Worm (Caenorhabditis elegans) whole organism, early embryonic: ENCODE results near the gene agmo-1.

Source experiments
- B0310.2 ChIP-seq: sonication (generic microtip); optimal IDR thresholded peaks from 2 replicates; lab custom pipeline; 2016; ENCODE audit warnings: mild to moderate bottlenecking, missing genetic modification characterization, missing compliant biosample characterization
- F13C5.2 ChIP-seq: sonication (generic microtip); optimal IDR thresholded peaks from 2 replicates; lab custom pipeline; 2017; ENCODE audit warnings: mild to moderate bottlenecking, missing genetic modification characterization, inconsistent platforms, missing compliant biosample characterization
- aly-1 ChIP-seq: sonication (generic microtip); optimal IDR thresholded peaks from 2 replicates; lab custom pipeline; 2016; ENCODE audit warnings: missing genetic modification characterization, missing compliant biosample characterization
- ama-1 ChIP-seq: fragments of 150-350 bp; optimal IDR thresholded peaks from 2 replicates; lab custom pipeline; 2014
- ceh-13 ChIP-seq: fragments of 200-800 bp; sonication (Bioruptor generic); optimal IDR thresholded peaks from 2 replicates; lab custom pipeline; 2018; ENCODE audit warnings: mild to moderate bottlenecking, missing genetic modification characterization, missing compliant biosample characterization
- ceh-36 ChIP-seq: sonication (generic microtip); optimal IDR thresholded peaks from 2 replicates; lab custom pipeline; 2016; ENCODE audit warnings: missing genetic modification characterization, inconsistent platforms, missing compliant biosample characterization
- ets-7 ChIP-seq: sonication (generic microtip); optimal IDR thresholded peaks from 2 replicates; lab custom pipeline; 2016; ENCODE audit warnings: missing genotype, missing genetic modification characterization, missing compliant biosample characterization
- flt-1 ChIP-seq: fragments of 200-800 bp; sonication (Bioruptor generic); IDR thresholded peaks from 2 replicates; pipeline ENCODE4 v1.3.6; 2022; ENCODE audit warnings: missing genetic modification characterization, missing compliant biosample characterization
- hmbx-1 ChIP-seq: sonication (generic microtip); optimal IDR thresholded peaks from 2 replicates; lab custom pipeline; 2016; ENCODE audit warnings: mild to moderate bottlenecking, missing genetic modification characterization, missing compliant biosample characterization
- hmg-4 ChIP-seq: fragments of 200-800 bp; sonication (Bioruptor generic); optimal IDR thresholded peaks from 2 replicates; lab custom pipeline; 2018; ENCODE audit warnings: mild to moderate bottlenecking, missing genetic modification characterization, missing compliant biosample characterization
- hnd-1 ChIP-seq: sonication (generic microtip); optimal IDR thresholded peaks from 2 replicates; lab custom pipeline; 2016; ENCODE audit warnings: missing genetic modification characterization, missing compliant biosample characterization
- pes-1 ChIP-seq: fragments of 200-800 bp; sonication (Bioruptor generic); IDR thresholded peaks from 2 replicates; pipeline ENCODE4 v1.3.6; 2022; ENCODE audit warnings: missing genetic modification reagents, missing genetic modification characterization, missing compliant biosample characterization
- scrt-1 ChIP-seq: fragments of 200-800 bp; sonication (Bioruptor generic); IDR thresholded peaks from 2 replicates; pipeline ENCODE4 v1.3.6; 2022; ENCODE audit warnings: missing genetic modification characterization, missing compliant biosample characterization
- sea-1 ChIP-seq: fragments of 200-800 bp; sonication (Bioruptor generic); conservative IDR thresholded peaks from 2 replicates; pipeline ENCODE4 v1.3.6; 2022; ENCODE audit warnings: missing genetic modification characterization, missing compliant biosample characterization
- tbx-11 ChIP-seq: fragments of 200-800 bp; sonication (Bioruptor generic); IDR thresholded peaks from 2 replicates; pipeline ENCODE4 v1.3.6; 2022; ENCODE audit warnings: missing genetic modification characterization, missing compliant biosample characterization
- tbx-37 ChIP-seq: fragments of 200-800 bp; sonication (Bioruptor generic); conservative IDR thresholded peaks from 2 replicates; pipeline ENCODE4 v1.3.6; 2022; ENCODE audit warnings: missing genetic modification reagents, missing genetic modification characterization, missing compliant biosample characterization
- tra-4 ChIP-seq: sonication (generic microtip); optimal IDR thresholded peaks from 2 replicates; lab custom pipeline; 2017; ENCODE audit warnings: missing genetic modification characterization, missing compliant biosample characterization

The agmo-1 gene

ce11 chrIII:12819909-12820308 lies 21.5 kb upstream of the agmo-1 start, which contains the start of the genes Y37D8A.2 and Y37D8A.25:
Gene Y37D8A.2, plus strand, starts transcription at chrIII:12820193.
Gene Y37D8A.25, minus strand, starts transcription at chrIII:12820253.
- TF ChIP-seq ets-7 (no peak), tbx-11 (GFP tag; lab: Robert Waterston, UW) (no peak), ceh-36 (tag; lab: Kevin White, UChicago) (no peak), F13C5.2 (tag; lab: Kevin White, UChicago) (no peak), tbx-37 (GFP tag; lab: Robert Waterston, UW) (no peak)

ce11 chrIII:12819148-12819547 lies 20.8 kb upstream of the agmo-1 start:
- TF ChIP-seq hnd-1 (tag; lab: Kevin White, UChicago) (no peak), tra-4 (tag; lab: Kevin White, UChicago) (no peak)

- no peak for TF ChIP-seq hmg-4 (GFP tag; lab: Kevin White, UChicago)
- no peak for TF ChIP-seq F13C5.2 (tag; lab: Kevin White, UChicago)
Observed at ce11 chrIII:12818050-12818738, 19.8 kb upstream of the agmo-1 start, which contains the start of gene arx-5. Gene arx-5, minus strand, starts transcription at chrIII:12818100.

ce11 chrIII:12813193-12813592 lies 14.8 kb upstream of the agmo-1 start, which contains the start of gene BE10.4:
Gene BE10.4, plus strand, starts transcription at chrIII:12813493.
- TF ChIP-seq hnd-1 (tag; lab: Kevin White, UChicago) (no peak), hmbx-1 (tag; lab: Kevin White, UChicago) (no peak), B0310.2 (tag; lab: Kevin White, UChicago) (no peak), scrt-1 (no peak), sea-1 (no peak), ceh-13 (GFP tag; lab: Kevin White, UChicago) (no peak), tbx-11 (GFP tag; lab: Robert Waterston, UW) (no peak), tbx-37 (GFP tag; lab: Robert Waterston, UW) (no peak), F13C5.2 (tag; lab: Kevin White, UChicago) (no peak), tra-4 (tag; lab: Kevin White, UChicago) (no peak), ceh-36 (tag; lab: Kevin White, UChicago) (no peak), pes-1 (GFP tag; lab: Robert Waterston, UW) (no peak), ets-7 (no peak), ama-1 (lab: Kevin White, UChicago) (no peak), flt-1 (no peak)

- TF ChIP-seq tbx-11 (GFP tag; lab: Robert Waterston, UW), result no peak
- no peak for TF ChIP-seq hnd-1 (tag; lab: Kevin White, UChicago)
- TF ChIP-seq flt-1, result no peak
- no peak for TF ChIP-seq aly-1 (tag; lab: Kevin White, UChicago)
- no peak for TF ChIP-seq F13C5.2 (tag; lab: Kevin White, UChicago)
- no peak for TF ChIP-seq B0310.2 (tag; lab: Kevin White, UChicago)
- TF ChIP-seq tbx-37 (GFP tag; lab: Robert Waterston, UW), result no peak
- no peak for TF ChIP-seq hmbx-1 (tag; lab: Kevin White, UChicago)
- TF ChIP-seq hmg-4 (GFP tag; lab: Kevin White, UChicago), result no peak
- no peak for TF ChIP-seq sea-1
- no peak for TF ChIP-seq ama-1 (lab: Kevin White, UChicago)
- no peak for TF ChIP-seq ceh-13 (GFP tag; lab: Kevin White, UChicago)
Observed at ce11 chrIII:12807726-12808125, 9.4 kb upstream of the agmo-1 start, which contains the start of gene BE10.3. Gene BE10.3, plus strand, starts transcription at chrIII:12808026.

ce11 chrIII:12806712-12807111 lies 8.3 kb upstream of the agmo-1 start, which contains the start of gene BE10.5:
Gene BE10.5, minus strand, starts transcription at chrIII:12806812.
- TF ChIP-seq tbx-11 (GFP tag; lab: Robert Waterston, UW) (no peak), sea-1 (no peak), aly-1 (tag; lab: Kevin White, UChicago) (no peak), tbx-37 (GFP tag; lab: Robert Waterston, UW) (no peak), ama-1 (lab: Kevin White, UChicago) (no peak), ceh-36 (tag; lab: Kevin White, UChicago) (no peak), ets-7 (no peak), pes-1 (GFP tag; lab: Robert Waterston, UW) (no peak), F13C5.2 (tag; lab: Kevin White, UChicago) (no peak), B0310.2 (tag; lab: Kevin White, UChicago) (no peak), hmbx-1 (tag; lab: Kevin White, UChicago) (no peak), hmg-4 (GFP tag; lab: Kevin White, UChicago) (no peak), flt-1 (no peak), scrt-1 (no peak), hnd-1 (tag; lab: Kevin White, UChicago) (no peak), ceh-13 (GFP tag; lab: Kevin White, UChicago) (no peak), tra-4 (tag; lab: Kevin White, UChicago) (no peak)

- TF ChIP-seq ceh-36 (tag; lab: Kevin White, UChicago), result no peak
- no peak for TF ChIP-seq F13C5.2 (tag; lab: Kevin White, UChicago)
- no peak for TF ChIP-seq sea-1
- no peak for TF ChIP-seq hmg-4 (GFP tag; lab: Kevin White, UChicago)
- no peak for TF ChIP-seq hmbx-1 (tag; lab: Kevin White, UChicago)
- no peak for TF ChIP-seq flt-1
- no peak for TF ChIP-seq pes-1 (GFP tag; lab: Robert Waterston, UW)
- TF ChIP-seq ceh-13 (GFP tag; lab: Kevin White, UChicago), result no peak
- TF ChIP-seq B0310.2 (tag; lab: Kevin White, UChicago), result no peak
- no peak for TF ChIP-seq aly-1 (tag; lab: Kevin White, UChicago)
Observed at ce11 chrIII:12800529-12800928, 2.2 kb upstream of the agmo-1 start.
